Worm (Caenorhabditis elegans) whole organism, late embryonic: Measurements from ENCODE around the gene srsx-1.

Experiments used
- ceh-9 ChIP-seq: sonication (generic microtip); optimal IDR thresholded peaks from 2 replicates; lab custom pipeline; 2016; ENCODE audit warnings: mild to moderate bottlenecking, missing genetic modification characterization, inconsistent platforms, missing compliant biosample characterization
- fkh-10 ChIP-seq: fragments of 150-350 bp; optimal IDR thresholded peaks from 2 replicates; lab custom pipeline; 2014; ENCODE audit warnings: missing biosample characterization, missing genetic modification reagents, missing genetic modification characterization
- hlh-6 ChIP-seq: sonication (generic microtip); optimal IDR thresholded peaks from 2 replicates; lab custom pipeline; 2016; ENCODE audit warnings: missing genotype, missing genetic modification characterization, missing compliant biosample characterization
- lin-11 ChIP-seq: fragments of 200-800 bp; sonication (Bioruptor generic); optimal IDR thresholded peaks from 2 replicates; lab custom pipeline; 2018; ENCODE audit warnings: mild to moderate bottlenecking, missing genetic modification characterization, missing compliant biosample characterization
- nhr-11 ChIP-seq: fragments of 150-350 bp; optimal IDR thresholded peaks from 2 replicates; lab custom pipeline; 2014; ENCODE audit warnings: missing biosample characterization, missing genetic modification characterization
- pag-3 ChIP-seq: sonication (generic microtip); optimal IDR thresholded peaks from 2 replicates; lab custom pipeline; 2016; ENCODE audit warnings: missing compliant biosample characterization, missing genetic modification characterization, borderline replicate concordance
- pqm-1 ChIP-seq: sonication (generic microtip); optimal IDR thresholded peaks from 2 replicates; lab custom pipeline; 2016; ENCODE audit warnings: missing genetic modification characterization, missing compliant biosample characterization
- ttx-3 ChIP-seq: sonication (generic microtip); optimal IDR thresholded peaks from 2 replicates; lab custom pipeline; 2016; ENCODE audit warnings: missing genetic modification reagents, missing genetic modification characterization, missing compliant biosample characterization
- unc-55 ChIP-seq: sonication (generic microtip); optimal IDR thresholded peaks from 2 replicates; lab custom pipeline; 2017; ENCODE audit warnings: missing biosample characterization, missing genetic modification reagents, missing genetic modification characterization

DNA sequence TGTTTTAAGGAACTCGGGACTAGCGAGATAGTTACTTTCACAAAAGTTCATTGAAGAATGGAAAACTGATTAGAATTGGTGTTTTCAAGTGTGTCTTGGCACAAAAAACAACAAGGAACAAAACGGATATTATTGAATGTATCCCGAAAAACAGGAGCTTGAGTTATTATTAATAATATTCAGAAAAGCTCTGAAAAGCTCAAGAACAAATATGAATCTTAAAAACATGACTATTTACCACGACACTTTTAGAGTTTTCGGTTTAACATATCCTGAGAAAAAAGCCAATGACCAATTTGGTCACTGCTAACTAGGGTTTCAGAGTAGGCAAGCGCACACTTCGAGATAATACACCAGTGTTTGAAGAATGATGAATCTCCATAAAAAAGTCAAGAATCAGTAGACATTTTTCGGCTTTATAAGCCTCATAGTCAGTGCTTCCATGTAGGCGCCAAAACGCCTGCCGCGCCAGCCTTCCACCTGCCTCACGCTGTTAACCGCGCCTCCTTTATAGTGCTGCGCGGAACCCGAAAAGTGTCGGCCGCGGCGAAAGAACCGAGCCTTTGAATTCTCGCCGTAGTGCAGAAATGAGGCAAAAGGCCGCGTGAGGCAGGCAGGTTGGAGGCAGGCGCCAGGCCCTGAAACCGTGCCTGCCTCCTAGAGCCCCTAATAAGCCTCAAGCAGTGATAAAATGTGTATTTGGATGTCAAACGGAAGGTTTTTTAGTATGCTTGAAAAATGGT, 34.3 kb upstream of the srsx-1 start, which contains the start of gene srh-236:
- TF ChIP-seq fkh-10 (GFP tag; lab: Kevin White, UChicago) (no peak), pag-3 (peak; percentile 59), unc-55 (GFP tag; lab: Kevin White, UChicago) (no peak), pqm-1 (tag; lab: Kevin White, UChicago) (no peak), nhr-11 (tag; lab: Kevin White, UChicago) (no peak), ceh-9 (no peak), hlh-6 (tag; lab: Kevin White, UChicago) (no peak), lin-11 (tag; lab: Kevin White, UChicago) (no peak), ttx-3 (tag; lab: Kevin White, UChicago) (no peak)
